Fruit fly (Drosophila melanogaster) whole organism, prepupa: ENCODE measurements around the gene CG15482.
A peak's percentile ranks its signal among the peaks of the same experiment; 100 is the strongest.

Experiments used
- Blimp-1 ChIP-seq: fragments of 200-800 bp; sonication (Bioruptor generic); optimal IDR thresholded peaks from 3 replicates; lab custom pipeline; 2017; ENCODE audit warnings: missing biosample characterization, missing genetic modification characterization, mild to moderate bottlenecking, moderate library complexity, missing genetic modification reagents
- CG10631 ChIP-seq: fragments of 200-800 bp; sonication (Bioruptor generic); optimal IDR thresholded peaks from 2 replicates; lab custom pipeline; 2016; ENCODE audit warnings: missing biosample characterization, missing genetic modification characterization
- CG11902 ChIP-seq: fragments of 200-800 bp; sonication (Bioruptor generic); optimal IDR thresholded peaks from 3 replicates; lab custom pipeline; 2016; ENCODE audit warnings: missing biosample characterization, missing genetic modification characterization
- CG15336 ChIP-seq: fragments of 200-800 bp; sonication (Bioruptor generic); IDR thresholded peaks from 2 replicates; pipeline ENCODE4 v1.3.6; 2022; ENCODE audit warnings: missing biosample characterization, missing genetic modification characterization
- CG1621 ChIP-seq: fragments of 200-800 bp; sonication (Bioruptor generic); optimal IDR thresholded peaks from 3 replicates; lab custom pipeline; 2018; ENCODE audit warnings: missing biosample characterization, mild to moderate bottlenecking, missing genetic modification characterization
- CG16779 ChIP-seq: fragments of 200-800 bp; sonication (Bioruptor generic); optimal IDR thresholded peaks from 3 replicates; lab custom pipeline; 2017; ENCODE audit warnings: missing biosample characterization, mild to moderate bottlenecking, missing genetic modification characterization
- CG3032 ChIP-seq: fragments of 200-800 bp; optimal IDR thresholded peaks from 2 replicates; lab custom pipeline; 2019; ENCODE audit warnings: missing biosample characterization, mild to moderate bottlenecking, missing genetic modification characterization, moderate library complexity
- CG31627 ChIP-seq: fragments of 200-800 bp; sonication (Bioruptor generic); optimal IDR thresholded peaks from 3 replicates; lab custom pipeline; 2016; ENCODE audit warnings: missing biosample characterization, missing genetic modification characterization
- CG34406 ChIP-seq: fragments of 200-800 bp; sonication (Bioruptor generic); optimal IDR thresholded peaks from 3 replicates; lab custom pipeline; 2016; ENCODE audit warnings: missing biosample characterization, missing genetic modification characterization
- CG4318 ChIP-seq: fragments of 200-800 bp; sonication (Bioruptor generic); optimal IDR thresholded peaks from 3 replicates; lab custom pipeline; 2017; ENCODE audit warnings: missing biosample characterization, mild to moderate bottlenecking, missing genetic modification characterization
- CG6163 ChIP-seq: fragments of 200-800 bp; sonication (Bioruptor generic); IDR thresholded peaks from 3 replicates; pipeline ENCODE4 v1.3.6; 2022; ENCODE audit warnings: missing biosample characterization, missing genetic modification characterization
- CG6276 ChIP-seq: fragments of 200-800 bp; sonication (Bioruptor generic); optimal IDR thresholded peaks from 2 replicates; lab custom pipeline; 2017; ENCODE audit warnings: missing biosample characterization, mild to moderate bottlenecking, missing genetic modification characterization
- CG6792 ChIP-seq: fragments of 200-800 bp; sonication (Bioruptor generic); optimal IDR thresholded peaks from 3 replicates; lab custom pipeline; 2016; ENCODE audit warnings: missing biosample characterization, missing genetic modification characterization
- CG6854 ChIP-seq: fragments of 200-800 bp; sonication (Bioruptor generic); optimal IDR thresholded peaks from 2 replicates; lab custom pipeline; 2017; ENCODE audit warnings: missing biosample characterization, mild to moderate bottlenecking, missing genetic modification characterization
- CG8119 ChIP-seq: fragments of 200-800 bp; sonication (Bioruptor generic); IDR thresholded peaks from 3 replicates; pipeline ENCODE4 v1.3.6; 2022; ENCODE audit warnings: missing biosample characterization, missing genetic modification characterization
- CG8632 ChIP-seq: fragments of 200-800 bp; sonication (Bioruptor generic); optimal IDR thresholded peaks from 3 replicates; lab custom pipeline; 2016; ENCODE audit warnings: missing biosample characterization, missing genetic modification characterization
- Eip78C ChIP-seq: fragments of 200-800 bp; sonication (Bioruptor generic); peaks from one replicate; lab custom pipeline; 2016; ENCODE audit warnings: missing biosample characterization, missing genetic modification characterization
- Eip93F ChIP-seq: fragments of 200-800 bp; sonication (Bioruptor generic); optimal IDR thresholded peaks from 2 replicates; lab custom pipeline; 2016; ENCODE audit warnings: missing biosample characterization, mild to moderate bottlenecking, missing genetic modification characterization
- Ets96B ChIP-seq: fragments of 200-800 bp; optimal IDR thresholded peaks from 2 replicates; lab custom pipeline; 2019; ENCODE audit warnings: missing biosample characterization, mild to moderate bottlenecking, missing genetic modification characterization, moderate library complexity
- Gug ChIP-seq: fragments of 200-800 bp; sonication (Bioruptor generic); IDR thresholded peaks from 2 replicates; pipeline ENCODE4 v1.3.6; 2022; ENCODE audit warnings: missing biosample characterization, missing genetic modification characterization
- Hr39 ChIP-seq: fragments of 200-800 bp; sonication (Bioruptor generic); optimal IDR thresholded peaks from 2 replicates; lab custom pipeline; 2016; ENCODE audit warnings: missing biosample characterization, missing genetic modification characterization
- Hr4 ChIP-seq: fragments of 200-800 bp; sonication (Bioruptor generic); optimal IDR thresholded peaks from 3 replicates; lab custom pipeline; 2016; ENCODE audit warnings: missing biosample characterization, missing genetic modification characterization
- Lpt ChIP-seq: fragments of 200-800 bp; sonication (Bioruptor generic); optimal IDR thresholded peaks from 3 replicates; lab custom pipeline; 2016; ENCODE audit warnings: missing biosample characterization, missing genetic modification characterization
- Met ChIP-seq: fragments of 200-800 bp; sonication (Bioruptor generic); optimal IDR thresholded peaks from 3 replicates; lab custom pipeline; 2016; ENCODE audit warnings: missing biosample characterization, missing genetic modification characterization
- Sox14 ChIP-seq: fragments of 200-800 bp; sonication (Bioruptor generic); optimal IDR thresholded peaks from 3 replicates; lab custom pipeline; 2016; ENCODE audit warnings: missing biosample characterization, missing genetic modification characterization
- achi ChIP-seq: fragments of 200-800 bp; sonication (Bioruptor generic); optimal IDR thresholded peaks from 3 replicates; lab custom pipeline; 2016; ENCODE audit warnings: missing biosample characterization, missing genetic modification characterization
- dac ChIP-seq: fragments of 200-800 bp; sonication (Bioruptor generic); optimal IDR thresholded peaks from 2 replicates; lab custom pipeline; 2017; ENCODE audit warnings: missing biosample characterization, mild to moderate bottlenecking, missing genetic modification characterization
- eg ChIP-seq: fragments of 200-800 bp; sonication (Bioruptor generic); IDR thresholded peaks from 3 replicates; pipeline ENCODE4 v1.3.6; 2022; ENCODE audit warnings: missing biosample characterization, missing genetic modification characterization
- esn ChIP-seq: fragments of 200-800 bp; sonication (Bioruptor generic); optimal IDR thresholded peaks from 2 replicates; lab custom pipeline; 2016; ENCODE audit warnings: missing biosample characterization, mild to moderate bottlenecking, missing genetic modification characterization, moderate library complexity
- fd59A ChIP-seq: fragments of 200-800 bp; sonication (Bioruptor generic); optimal IDR thresholded peaks from 2 replicates; lab custom pipeline; 2017; ENCODE audit warnings: missing biosample characterization, mild to moderate bottlenecking, missing genetic modification characterization, missing genetic modification reagents
- fkh ChIP-seq: fragments of 200-800 bp; sonication (Bioruptor generic); optimal IDR thresholded peaks from 3 replicates; lab custom pipeline; 2017; ENCODE audit warnings: missing biosample characterization, mild to moderate bottlenecking, missing genetic modification characterization, moderate library complexity
- pdm3 ChIP-seq: fragments of 200-800 bp; sonication (Bioruptor generic); optimal IDR thresholded peaks from 3 replicates; lab custom pipeline; 2016; ENCODE audit warnings: missing biosample characterization, missing genetic modification characterization
- salr ChIP-seq, 2 experiments: fragments of 200-800 bp; sonication (Bioruptor generic); optimal IDR thresholded peaks; 3 replicates each; lab custom pipeline; 2016 to 2018; ENCODE audit warnings: missing biosample characterization in 2 of 2, missing genetic modification characterization in 2 of 2, mild to moderate bottlenecking in 1 of 2
- spab ChIP-seq: fragments of 200-800 bp; sonication (Bioruptor generic); optimal IDR thresholded peaks from 2 replicates; lab custom pipeline; 2017; ENCODE audit warnings: missing biosample characterization, mild to moderate bottlenecking, missing genetic modification characterization, missing genetic modification reagents
- ss ChIP-seq, 2 experiments: fragments of 200-800 bp; sonication (Bioruptor generic); optimal IDR thresholded peaks; 2 replicates in 1 of 2; 3 replicates in 1 of 2; lab custom pipeline; 2017 to 2018; ENCODE audit warnings: mild to moderate bottlenecking in 2 of 2, missing biosample characterization in 2 of 2, missing genetic modification characterization in 2 of 2, moderate library complexity in 1 of 2
- svp ChIP-seq: fragments of 200-800 bp; sonication (Bioruptor generic); peaks from one replicate; lab custom pipeline; 2016; ENCODE audit warnings: missing biosample characterization, missing genetic modification characterization
- topi ChIP-seq: fragments of 200-800 bp; sonication (Bioruptor generic); optimal IDR thresholded peaks from 3 replicates; lab custom pipeline; 2016; ENCODE audit warnings: missing biosample characterization, missing genetic modification characterization

Gene CG15482

DNA sequence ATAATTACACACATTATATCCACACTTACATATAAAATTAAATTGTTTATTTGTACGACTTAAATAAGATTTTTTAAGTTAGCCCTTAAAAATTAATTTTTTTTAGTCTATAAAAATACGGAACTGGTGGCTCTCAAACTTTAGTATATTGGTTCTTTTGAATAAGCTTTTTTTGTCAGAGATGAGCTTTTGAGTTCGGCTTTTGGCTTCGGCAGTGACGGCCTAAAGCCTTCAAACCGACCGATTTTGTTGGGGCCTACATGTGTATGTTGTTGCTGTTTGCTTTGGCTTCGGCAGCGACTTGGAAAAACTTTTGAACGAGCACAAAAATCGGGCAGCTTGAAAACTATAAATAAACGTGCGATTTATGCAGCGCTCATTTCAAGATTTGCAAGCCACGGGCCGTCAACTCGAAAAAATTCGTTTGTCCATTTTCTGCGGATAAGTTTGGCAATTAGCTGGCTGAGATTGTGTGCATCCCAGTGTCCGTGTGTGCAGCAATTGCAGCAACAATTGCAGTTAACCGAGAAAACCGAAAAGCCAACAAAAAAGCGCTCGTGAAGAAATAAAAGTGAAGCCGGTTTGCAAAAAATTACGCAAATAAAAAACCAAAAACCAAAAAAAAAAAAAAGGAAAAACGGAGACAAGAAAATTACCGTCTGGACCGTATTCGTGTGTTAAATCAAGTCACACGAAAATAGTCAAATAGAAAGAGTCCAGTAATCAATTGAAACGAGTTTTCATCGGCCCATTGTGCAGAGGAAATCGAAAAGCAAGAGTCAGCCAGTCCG, 34.4 kb upstream of the CG15482 start, which contains the start of gene CG16820:
CG16820 (plus strand) TSS at position 378 of the 791 bp plus-strand sequence.
- TF ChIP-seq eg (GFP tag; lab: Robert Waterston, UW) (peak; percentile 76; the same call in 2 of the 3 replicates), CG6163 (GFP tag; lab: Robert Waterston, UW) (0 out of 3 replicates have a peak, but pooled peaks have one; percentile 50), Hr39 (no peak), salr (GFP tag; optimal IDR thresholded peaks at IDR 0.05; lab: Kevin White, UChicago) (no peak), CG15336 (GFP tag; lab: Robert Waterston, UW) (peak; percentile 80), CG6276 (GFP tag; lab: Kevin White, UChicago) (peak; percentile 75), Eip78C (GFP tag; lab: Kevin White, UChicago) (peak; percentile 53), CG8119 (GFP tag; lab: Robert Waterston, UW) (peak; percentile 84), svp (GFP tag; lab: Kevin White, UChicago) (no peak), Hr4 (GFP tag; lab: Kevin White, UChicago) (no peak), dac (GFP tag; lab: Kevin White, UChicago) (peak; percentile 15), Met (GFP tag; lab: Kevin White, UChicago) (no peak), Lpt (GFP tag; lab: Kevin White, UChicago) (peak; percentile 57), CG6854 (GFP tag; lab: Kevin White, UChicago) (no peak), Eip93F (no peak)

DNA sequence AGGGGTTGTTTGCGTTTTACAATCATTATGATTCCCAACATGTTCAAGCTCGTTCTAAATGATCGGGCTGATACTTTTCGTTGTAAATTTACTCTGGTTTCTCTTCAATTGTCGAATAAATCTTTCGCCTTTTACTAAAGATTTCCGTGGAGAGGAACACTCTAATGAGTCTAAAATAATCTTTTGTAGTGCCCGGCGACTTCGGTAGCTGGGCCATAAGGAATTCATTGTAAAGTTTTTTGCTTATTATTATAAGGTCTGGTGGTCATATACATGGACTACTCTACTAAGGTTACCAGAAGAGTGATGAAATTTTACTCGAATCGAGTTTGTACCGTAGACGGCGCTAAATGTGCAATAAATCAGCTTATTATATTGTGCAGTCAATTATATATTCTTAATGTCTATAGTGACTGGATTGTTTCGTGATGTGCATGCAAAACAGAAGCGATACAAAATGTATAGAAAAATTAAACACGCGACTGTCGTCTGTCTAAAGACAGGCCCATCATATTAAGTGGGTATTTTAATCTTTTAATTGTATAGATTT, 33.2 kb upstream of the CG15482 start:
- TF ChIP-seq CG8632 (GFP tag; lab: Kevin White, UChicago): no peak
- TF ChIP-seq svp (GFP tag; lab: Kevin White, UChicago): peak; percentile 17
- TF ChIP-seq, all 60 proteins: peak for 1

DNA sequence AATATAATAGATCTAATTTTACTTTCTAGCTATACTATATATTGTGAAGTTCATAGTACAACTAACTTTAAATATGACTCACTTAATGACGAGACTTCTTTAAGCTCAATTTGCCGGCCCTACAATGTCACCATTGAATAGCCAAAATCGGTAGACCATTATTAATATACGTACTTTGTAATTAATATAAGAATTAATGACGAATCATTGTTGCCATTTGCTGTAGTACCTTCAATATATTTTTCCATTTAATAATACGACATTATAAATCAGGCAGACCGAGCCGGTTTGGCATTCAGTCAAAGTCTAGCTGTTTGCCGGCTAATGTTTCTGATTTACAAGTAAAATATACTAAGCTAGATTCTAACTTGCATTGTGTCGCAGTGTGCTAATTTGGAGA, 28.1 kb upstream of the CG15482 start, which contains the start of gene Jhbp13:
Jhbp13 (plus strand) TSS at position 301 of the 400 bp plus-strand sequence.
- TF ChIP-seq CG6792 (GFP tag; lab: Kevin White, UChicago) (no peak), CG6854 (GFP tag; lab: Kevin White, UChicago) (no peak), CG1621 (no peak), Sox14 (GFP tag; lab: Kevin White, UChicago) (no peak), CG3032 (tag; lab: Kevin White, UChicago) (no peak), ss (GFP tag; optimal IDR thresholded peaks at IDR 0.05; lab: Kevin White, UChicago) (no peak), fd59A (GFP tag; lab: Kevin White, UChicago) (no peak), Ets96B (tag; lab: Kevin White, UChicago) (no peak), CG31627 (no peak), CG16779 (tag; lab: Kevin White, UChicago) (no peak), fkh (GFP tag; lab: Kevin White, UChicago) (no peak), CG34406 (GFP tag; lab: Kevin White, UChicago) (no peak), esn (GFP tag; lab: Kevin White, UChicago) (no peak), spab (GFP tag; lab: Kevin White, UChicago) (no peak), achi (no peak), CG15336 (GFP tag; lab: Robert Waterston, UW) (no peak), salr (GFP tag; optimal IDR thresholded peaks at IDR 0.05; lab: Kevin White, UChicago) (no peak), topi (GFP tag; lab: Kevin White, UChicago) (no peak), eg (GFP tag; lab: Robert Waterston, UW) (no peak)

DNA sequence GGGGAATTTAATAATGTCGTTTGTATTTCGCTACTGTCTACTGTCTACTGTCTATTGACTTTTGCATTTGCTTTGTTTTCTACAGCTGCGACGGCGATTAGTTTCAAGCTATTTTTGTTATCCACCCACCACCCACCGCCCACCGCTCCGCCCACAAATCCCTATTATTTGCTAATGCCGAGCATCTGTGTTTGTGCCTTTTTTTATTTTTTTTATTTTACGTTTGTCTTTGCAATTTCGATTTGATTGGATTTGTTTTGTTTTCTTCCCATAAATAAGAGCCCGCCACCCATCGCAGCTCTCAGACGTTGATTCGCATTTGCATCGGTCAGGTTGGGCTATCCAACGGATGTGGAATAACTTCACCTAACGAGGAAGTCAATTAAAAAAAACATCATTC, 24.6 kb upstream of the CG15482 start, which contains the start of gene Jhbp14:
Jhbp14 (plus strand) TSS at position 301 of the 400 bp plus-strand sequence.
- TF ChIP-seq esn (GFP tag; lab: Kevin White, UChicago) (no peak), CG10631 (GFP tag; lab: Kevin White, UChicago) (no peak), Eip78C (GFP tag; lab: Kevin White, UChicago) (no peak), CG4318 (GFP tag; lab: Kevin White, UChicago) (no peak), CG11902 (GFP tag; lab: Kevin White, UChicago) (no peak), CG31627 (no peak), Blimp-1 (GFP tag; lab: Kevin White, UChicago) (no peak), Gug (GFP tag; lab: Robert Waterston, UW) (no peak), CG15336 (GFP tag; lab: Robert Waterston, UW) (no peak), pdm3 (GFP tag; lab: Kevin White, UChicago) (no peak)
